Fruit fly (Drosophila melanogaster): ENCODE results near the gene D19A.
"Not testable (repeated sequence)": the region's sequence is repeated elsewhere in the genome, so short reads cannot be mapped to it uniquely, and the experiment has no call there.

Gene D19A

DNA sequence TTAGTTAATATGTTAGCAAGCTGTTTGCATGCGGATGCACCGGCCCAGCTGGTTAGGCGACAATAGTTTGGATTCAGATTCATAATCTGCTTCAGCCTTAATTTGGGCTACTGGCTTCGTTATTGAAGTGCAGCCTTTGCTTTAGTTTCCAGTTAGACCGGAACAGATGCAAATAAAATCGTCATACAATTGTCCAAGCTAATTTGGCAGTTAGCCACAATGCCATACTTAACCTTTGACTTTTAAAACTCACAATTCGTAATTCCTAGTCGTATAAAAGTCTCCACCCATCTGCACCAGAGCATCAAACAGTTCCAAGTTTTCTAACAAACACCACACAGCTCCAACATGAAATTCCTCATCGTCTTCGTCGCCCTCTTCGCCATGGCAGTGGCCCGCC, 42.5 kb downstream of the D19A start, which contains the start of gene Lcp65Ab2:
Gene Lcp65Ab2, plus strand, starts transcription at position 301 of the 400 bp plus-strand sequence.
- not testable (repeated sequence) for TF ChIP-seq CG17801 (GFP tag; optimal IDR thresholded peaks at IDR 0.05; ENCODE audit: partially characterized antibody)

dm6 chr3L:6144769-6145220, 44.1 kb downstream of the D19A start, which contains the start of gene Lcp65Ac:
Gene Lcp65Ac (plus strand): TSS chr3L:6144819.
- no peak for TF ChIP-seq CG17801 (GFP tag; optimal IDR thresholded peaks at IDR 0.05; ENCODE audit: partially characterized antibody)

dm6 chr3L:6143188-6143755, 45.7 kb downstream of the D19A start, which contains the start of gene Lcp65Ad:
Gene Lcp65Ad (plus strand): TSS chr3L:6143395.
- TF ChIP-seq CG17801 (GFP tag; optimal IDR thresholded peaks at IDR 0.05; ENCODE audit: partially characterized antibody), result no peak

- no peak for TF ChIP-seq CG17801 (GFP tag; optimal IDR thresholded peaks at IDR 0.05; ENCODE audit: partially characterized antibody)
These were observed 46.6 kb downstream of the D19A start, which contains the start of gene Cpr65Aw for dm6 chr3L:6142313-6142712. Gene Cpr65Aw (minus strand): TSS chr3L:6142413.

DNA sequence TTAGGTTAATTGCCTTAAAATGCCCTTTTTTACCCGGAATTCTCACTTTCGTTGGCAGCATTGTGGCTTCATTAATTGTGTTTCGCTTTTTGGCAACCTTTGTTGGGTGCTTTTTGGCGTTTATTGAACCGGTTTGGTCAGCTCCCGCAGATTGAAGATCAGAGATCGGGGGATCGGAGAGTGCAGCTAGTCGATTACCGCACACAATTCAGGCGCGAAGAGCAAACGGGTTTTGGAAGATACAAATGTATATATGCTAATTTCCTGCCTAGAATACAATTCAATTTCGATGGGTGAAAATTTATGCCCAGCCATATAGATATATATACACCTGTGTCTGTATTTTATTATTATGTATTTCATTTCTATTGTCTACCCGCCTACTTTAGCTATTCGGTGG, 47.4 kb downstream of the D19A start:
- TF ChIP-seq CG17801 (GFP tag; optimal IDR thresholded peaks at IDR 0.05; ENCODE audit: partially characterized antibody), result no peak

DNA sequence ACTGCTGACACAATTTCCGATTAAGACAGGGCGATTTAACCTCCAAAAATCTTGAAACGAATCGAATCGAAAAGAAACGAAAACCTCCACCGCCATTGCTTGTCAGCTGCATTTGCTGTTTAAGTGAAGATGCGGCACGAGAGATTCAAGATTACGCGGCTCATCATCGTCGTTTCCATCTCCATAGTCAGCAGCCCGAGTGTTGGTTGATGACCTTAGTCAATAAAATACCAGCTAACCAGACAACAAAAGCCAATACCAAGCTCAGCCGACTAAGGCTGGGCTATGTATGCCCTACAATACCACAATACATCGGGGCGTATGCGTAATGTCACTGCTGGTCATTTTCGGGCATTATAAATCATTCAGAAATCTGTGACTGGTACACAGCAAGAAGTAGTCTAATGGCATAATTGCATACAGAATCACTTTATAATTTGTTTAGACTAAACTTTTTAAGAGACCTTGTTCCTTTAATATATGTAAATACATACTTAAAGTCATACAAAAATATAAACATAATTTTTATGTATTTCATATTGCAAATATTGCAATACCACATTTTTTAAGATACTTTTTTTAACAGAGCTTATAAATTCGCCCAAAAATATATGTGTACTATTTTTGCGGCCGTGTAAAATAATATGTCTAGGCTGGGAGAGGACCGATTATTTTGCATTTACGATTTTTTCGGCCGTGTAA, 48.0 kb downstream of the D19A start:
- no peak for TF ChIP-seq CG17801 (GFP tag; optimal IDR thresholded peaks at IDR 0.05; ENCODE audit: partially characterized antibody)

- TF ChIP-seq CG17801 (GFP tag; optimal IDR thresholded peaks at IDR 0.05; ENCODE audit: partially characterized antibody), result no peak
These were observed 48.9 kb downstream of the D19A start, which contains the start of gene Cpr65Av for dm6 chr3L:6139924-6140574. Gene Cpr65Av (minus strand): TSS chr3L:6139974.

dm6 chr3L:6138586-6138985, 50.3 kb downstream of the D19A start:
- no peak for TF ChIP-seq CG17801 (GFP tag; optimal IDR thresholded peaks at IDR 0.05; ENCODE audit: partially characterized antibody)

DNA sequence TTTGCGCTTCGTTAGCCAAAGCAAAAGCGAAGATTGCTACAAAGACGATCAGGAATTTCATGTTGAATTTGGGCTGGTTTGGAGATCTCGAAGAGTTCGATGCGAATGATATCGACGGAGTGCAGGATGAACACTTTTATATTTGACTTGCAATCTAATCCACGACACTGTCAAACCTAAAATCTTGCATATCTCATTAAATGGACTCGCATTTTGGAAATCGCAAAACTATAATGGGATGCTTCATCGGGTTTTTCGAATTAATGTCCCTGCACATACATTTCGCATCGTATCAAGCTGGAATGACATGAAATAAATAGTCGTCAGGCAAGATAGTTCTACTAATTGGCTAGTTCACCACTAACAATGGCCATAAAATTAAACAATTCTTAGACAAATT, 50.9 kb downstream of the D19A start, which contains the start of gene Lcp65Ae:
Gene Lcp65Ae, minus strand, starts transcription at position 101 of the 400 bp plus-strand sequence.
- no peak for TF ChIP-seq CG17801 (GFP tag; optimal IDR thresholded peaks at IDR 0.05; ENCODE audit: partially characterized antibody)

- TF ChIP-seq CG17801 (GFP tag; optimal IDR thresholded peaks at IDR 0.05; ENCODE audit: partially characterized antibody), result no peak
These were observed 52.2 kb downstream of the D19A start, which contains the start of gene Lcp65Af for dm6 chr3L:6136691-6137090. Gene Lcp65Af (minus strand): TSS chr3L:6136791.

All from ovary, adult (tissue).